Worm (Caenorhabditis elegans) whole organism, young adult: Measurements from ENCODE around the gene exos-4.2.

Source experiments
- Y53G8AR.9 ChIP-seq: fragments of 200-800 bp; sonication (Bioruptor generic); conservative IDR thresholded peaks from 2 replicates; pipeline ENCODE4 v1.3.6; 2022; ENCODE audit warnings: missing genetic modification reagents, missing genetic modification characterization, missing compliant biosample characterization
- aptf-3 ChIP-seq: fragments of 200-800 bp; sonication (Bioruptor generic); IDR thresholded peaks from 2 replicates; pipeline ENCODE4 v1.3.6; 2022; ENCODE audit warnings: missing genetic modification characterization, missing compliant biosample characterization
- ceh-91 ChIP-seq: fragments of 200-800 bp; sonication (Bioruptor generic); IDR thresholded peaks from 2 replicates; pipeline ENCODE4 v1.3.6; 2022; ENCODE audit warnings: missing genetic modification reagents, missing genetic modification characterization, missing compliant biosample characterization
- gei-17 ChIP-seq: fragments of 200-800 bp; sonication (Bioruptor generic); optimal IDR thresholded peaks from 2 replicates; lab custom pipeline; 2018; ENCODE audit warnings: mild to moderate bottlenecking, missing genetic modification characterization, missing compliant biosample characterization
- mel-28 ChIP-seq: sonication (generic microtip); optimal IDR thresholded peaks from 2 replicates; lab custom pipeline; 2016; ENCODE audit warnings: borderline replicate concordance, mild to moderate bottlenecking, missing genetic modification characterization, missing compliant biosample characterization
- pha-4 ChIP-seq: fragments of 150-350 bp; sonication (generic microtip); optimal IDR thresholded peaks from 2 replicates; lab custom pipeline; 2014; ENCODE audit warnings: missing biosample characterization, missing genetic modification reagents, missing genetic modification characterization
- snpc-3.4 ChIP-seq: sonication (generic microtip); optimal IDR thresholded peaks from 2 replicates; lab custom pipeline; 2017; ENCODE audit warnings: missing genetic modification characterization, mild to moderate bottlenecking, missing compliant biosample characterization, antibody characterized with exemption, moderate library complexity, missing genotype, missing genetic modification reagents
- sptf-2 ChIP-seq: fragments of 200-800 bp; sonication (Bioruptor generic); optimal IDR thresholded peaks from 2 replicates; lab custom pipeline; 2018; ENCODE audit warnings: mild to moderate bottlenecking, missing genetic modification characterization, missing compliant biosample characterization
- tlf-1 ChIP-seq: fragments of 200-800 bp; sonication (Bioruptor generic); optimal IDR thresholded peaks from 2 replicates; lab custom pipeline; 2018; ENCODE audit warnings: mild to moderate bottlenecking, missing genetic modification characterization, missing compliant biosample characterization
- zfh-2 ChIP-seq: fragments of 200-800 bp; sonication (Bioruptor generic); conservative IDR thresholded peaks from 2 replicates; pipeline ENCODE4 v1.3.6; 2022; ENCODE audit warnings: missing genetic modification reagents, missing genetic modification characterization, missing compliant biosample characterization

DNA sequence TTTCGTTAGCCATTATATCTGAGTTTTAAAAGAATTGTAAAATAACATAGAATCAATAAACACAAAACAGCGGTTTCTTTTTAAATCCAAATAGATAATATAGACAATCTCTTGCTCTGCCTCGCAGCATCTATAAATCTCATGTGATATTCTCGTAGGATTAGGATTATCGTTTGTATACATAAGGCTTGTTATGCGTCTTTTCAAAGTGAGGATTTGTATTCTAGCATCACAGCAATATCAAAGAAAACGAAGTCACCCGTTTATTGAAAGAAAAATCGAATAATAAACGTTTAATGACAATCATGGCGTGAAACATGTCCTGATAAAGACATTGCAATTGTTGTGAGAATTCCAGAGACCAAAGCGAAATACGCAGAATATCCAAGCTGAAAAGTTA lies 12.4 kb downstream of the exos-4.2 start, which contains the start of the genes T24C4.3 and clc-20:
- TF ChIP-seq pha-4 (tag; lab: Kevin White, UChicago): no peak
- no peak for TF ChIP-seq tlf-1 (GFP tag; lab: Kevin White, UChicago)
- TF ChIP-seq mel-28 (tag; lab: Kevin White, UChicago): no peak
- TF ChIP-seq ceh-91 (GFP tag; lab: Robert Waterston, UW): no peak
- no peak for TF ChIP-seq snpc-3.4 (tag; lab: Kevin White, UChicago)
- TF ChIP-seq aptf-3 (GFP tag; lab: Robert Waterston, UW): no peak
- TF ChIP-seq Y53G8AR.9 (GFP tag; lab: Robert Waterston, UW): no peak
- no peak for TF ChIP-seq zfh-2 (GFP tag; lab: Robert Waterston, UW)
- no peak for TF ChIP-seq gei-17
- TF ChIP-seq sptf-2 (GFP tag; lab: Kevin White, UChicago): no peak
